Fruit fly (Drosophila melanogaster) whole organism, adult: ENCODE measurements around the gene CG7248.

Source experiments
- Hr96 ChIP-seq: fragments of 200-800 bp; sonication (Bioruptor generic); optimal IDR thresholded peaks from 2 replicates; lab custom pipeline; 2016; ENCODE audit warnings: missing biosample characterization, missing genetic modification characterization
- bab1 ChIP-seq: fragments of 200-800 bp; sonication (Bioruptor generic); optimal IDR thresholded peaks from 3 replicates; lab custom pipeline; 2019; ENCODE audit warnings: missing biosample characterization, mild to moderate bottlenecking, missing genetic modification characterization, moderate library complexity
- pad ChIP-seq: fragments of 200-800 bp; sonication (Bioruptor generic); optimal IDR thresholded peaks from 3 replicates; lab custom pipeline; 2017; ENCODE audit warnings: missing biosample characterization, missing genetic modification characterization, mild to moderate bottlenecking, moderate library complexity, missing genetic modification reagents

dm6 chr3L:11937270-11937669, 16.6 kb upstream of the CG7248 start:
- TF ChIP-seq Hr96 (GFP tag; lab: Kevin White, UChicago) (no peak), bab1 (no peak), pad (GFP tag; lab: Kevin White, UChicago) (no peak)
